Fruit fly (Drosophila melanogaster) whole organism, wandering third instar larva: ENCODE data around the gene CG11878.

ENCODE experiments used
- Abd-B ChIP-seq: fragments of >200 bp; optimal IDR thresholded peaks from 2 replicates; lab custom pipeline; 2017; ENCODE audit warnings: missing biosample characterization, missing genetic modification characterization
- CG9705 ChIP-seq: fragments of 200-800 bp; sonication (Bioruptor generic); optimal IDR thresholded peaks from 2 replicates; lab custom pipeline; 2018; ENCODE audit warnings: missing biosample characterization, mild to moderate bottlenecking, missing genetic modification characterization
- GATAd ChIP-seq: sonication (Bioruptor generic); optimal IDR thresholded peaks from 2 replicates; lab custom pipeline; 2016; ENCODE audit warnings: missing biosample characterization, missing genetic modification characterization
- Hnf4 ChIP-seq: fragments of 200-800 bp; sonication (Bioruptor generic); optimal IDR thresholded peaks from 2 replicates; lab custom pipeline; 2016; ENCODE audit warnings: missing biosample characterization, mild to moderate bottlenecking, missing genetic modification characterization
- Myc ChIP-seq: fragments of >200 bp; optimal IDR thresholded peaks from 2 replicates; lab custom pipeline; 2017
- Rel ChIP-seq, 2 experiments: fragments of 200-800 bp; sonication (Bioruptor generic) in 1 of 2; optimal IDR thresholded peaks; 2 replicates in 1 of 2; 3 replicates in 1 of 2; lab custom pipeline; 2016 to 2019; ENCODE audit warnings: mild to moderate bottlenecking in 2 of 2, missing biosample characterization in 2 of 2, missing genetic modification characterization in 2 of 2, moderate library complexity in 1 of 2
- Sp1 ChIP-seq: fragments of 200-800 bp; sonication (Bioruptor generic); optimal IDR thresholded peaks from 3 replicates; lab custom pipeline; 2019; ENCODE audit warnings: missing biosample characterization, mild to moderate bottlenecking, missing genetic modification characterization, moderate library complexity
- brk ChIP-seq: fragments of 200-800 bp; sonication (Bioruptor generic); optimal IDR thresholded peaks from 2 replicates; lab custom pipeline; 2016; ENCODE audit warnings: missing biosample characterization, mild to moderate bottlenecking, missing genetic modification characterization
- fru ChIP-seq: fragments of 200-800 bp; sonication (Bioruptor generic); optimal IDR thresholded peaks from 3 replicates; lab custom pipeline; 2016; ENCODE audit warnings: missing biosample characterization, mild to moderate bottlenecking, missing genetic modification characterization
- h ChIP-seq: fragments of 200-800 bp; sonication (Bioruptor generic); optimal IDR thresholded peaks from 3 replicates; lab custom pipeline; 2016; ENCODE audit warnings: missing biosample characterization, mild to moderate bottlenecking, missing genetic modification characterization
- lola ChIP-seq: fragments of >200 bp; optimal IDR thresholded peaks from 2 replicates; lab custom pipeline; 2017; ENCODE audit warnings: missing biosample characterization, missing genetic modification characterization
- pan ChIP-seq: fragments of >200 bp; optimal IDR thresholded peaks from 2 replicates; lab custom pipeline; 2017
- psq ChIP-seq: fragments of 200-800 bp; sonication (Bioruptor generic); optimal IDR thresholded peaks from 3 replicates; lab custom pipeline; 2017; ENCODE audit warnings: missing biosample characterization, mild to moderate bottlenecking, missing genetic modification characterization, moderate library complexity
- usp ChIP-seq: fragments of >200 bp; optimal IDR thresholded peaks from 2 replicates; lab custom pipeline; 2017; ENCODE audit warnings: missing biosample characterization, missing genetic modification characterization

- TF ChIP-seq h (GFP tag; lab: Kevin White, UChicago) (no peak), Sp1 (GFP tag; lab: Kevin White, UChicago) (no peak), pan (no peak), CG9705 (GFP tag; lab: Kevin White, UChicago) (no peak), lola (no peak), usp (no peak), Hnf4 (no peak), fru (GFP tag; lab: Kevin White, UChicago) (no peak), Myc (no peak), GATAd (GFP tag; lab: Kevin White, UChicago) (no peak), brk (GFP tag; lab: Kevin White, UChicago) (no peak), Abd-B (GFP tag; lab: Kevin White, UChicago) (no peak), Rel (GFP tag; optimal IDR thresholded peaks at IDR 0.05; lab: Kevin White, UChicago) (no peak), Rel (tag; optimal IDR thresholded peaks at IDR 0.05; lab: Kevin White, UChicago) (no peak), psq (GFP tag; lab: Kevin White, UChicago) (no peak)
Measured at dm6 chr3R:25297678-25298077, 24.0 kb downstream of the CG11878 start, which contains the start of gene CG31097.
